Worm (Caenorhabditis elegans) whole organism, young adult: ENCODE data around the gene B0001.8.

ENCODE experiments used
- F37B4.10 ChIP-seq: fragments of 200-800 bp; sonication (Bioruptor generic); IDR thresholded peaks from 2 replicates; pipeline ENCODE4 v1.3.6; 2022; ENCODE audit warnings: missing genetic modification characterization, missing compliant biosample characterization
- F57A8.1 ChIP-seq: fragments of 200-800 bp; sonication (Bioruptor generic); optimal IDR thresholded peaks from 2 replicates; lab custom pipeline; 2018; ENCODE audit warnings: mild to moderate bottlenecking, missing genetic modification characterization, moderate library complexity, missing compliant biosample characterization
- ama-1 ChIP-seq, 3 experiments: fragments of 150-350 bp in 1 of 3; sonication (generic microtip) in 2 of 3; optimal IDR thresholded peaks; 2 replicates each; lab custom pipeline; 2014 to 2018; ENCODE audit warnings: missing biosample characterization in 2 of 3, missing genetic modification characterization in 2 of 3, missing genetic modification reagents in 2 of 3
- ceh-40 ChIP-seq: fragments of 200-800 bp; sonication (Bioruptor generic); IDR thresholded peaks from 2 replicates; pipeline ENCODE4 v1.3.6; 2022; ENCODE audit warnings: missing genetic modification characterization, missing compliant biosample characterization
- die-1 ChIP-seq: sonication (generic microtip); optimal IDR thresholded peaks from 2 replicates; lab custom pipeline; 2016; ENCODE audit warnings: missing genotype, mild to moderate bottlenecking, missing genetic modification characterization, missing compliant biosample characterization
- dpl-1 ChIP-seq: fragments of 150-350 bp; optimal IDR thresholded peaks from 2 replicates; lab custom pipeline; 2014; ENCODE audit warnings: missing biosample characterization, missing genetic modification reagents, missing genetic modification characterization
- egl-18 ChIP-seq: fragments of 200-800 bp; sonication (Bioruptor generic); IDR thresholded peaks from 2 replicates; pipeline ENCODE4 v1.3.6; 2022; ENCODE audit warnings: missing genetic modification reagents, missing genetic modification characterization, missing compliant biosample characterization
- lin-26 ChIP-seq: fragments of 200-800 bp; sonication (Bioruptor generic); IDR thresholded peaks from 2 replicates; pipeline ENCODE4 v1.3.6; 2022; ENCODE audit warnings: missing genetic modification reagents, missing genetic modification characterization, missing compliant biosample characterization
- nfya-2 ChIP-seq: fragments of 200-800 bp; sonication (Bioruptor generic); IDR thresholded peaks from 2 replicates; pipeline ENCODE4 v1.3.6; 2022; ENCODE audit warnings: missing genetic modification reagents, missing genetic modification characterization, missing compliant biosample characterization
- nhr-27 ChIP-seq: fragments of 200-800 bp; sonication (Bioruptor generic); optimal IDR thresholded peaks from 2 replicates; lab custom pipeline; 2018; ENCODE audit warnings: mild to moderate bottlenecking, missing genetic modification characterization, moderate library complexity, missing compliant biosample characterization
- ztf-3 ChIP-seq: fragments of 200-800 bp; sonication (Bioruptor generic); optimal IDR thresholded peaks from 2 replicates; lab custom pipeline; 2018; ENCODE audit warnings: mild to moderate bottlenecking, missing genetic modification characterization, missing compliant biosample characterization

ce11 chrIV:12093819-12094218 lies 47.0 kb downstream of the B0001.8 start, which contains the start of gene F11A10.5:
- no peak for TF ChIP-seq lin-26 (GFP tag; lab: Robert Waterston, UW)
- TF ChIP-seq ceh-40, result no peak
- TF ChIP-seq ama-1 (optimal IDR thresholded peaks at IDR 0.05; lab: Kevin White, UChicago), result no peak
- TF ChIP-seq ama-1 (GFP tag; optimal IDR thresholded peaks at IDR 0.05; lab: Kevin White, UChicago), result no peak
- no peak for TF ChIP-seq ztf-3 (GFP tag; lab: Kevin White, UChicago)
- no peak for TF ChIP-seq die-1 (tag; lab: Kevin White, UChicago)
- TF ChIP-seq nfya-2, result no peak
- TF ChIP-seq egl-18 (GFP tag; lab: Robert Waterston, UW), result no peak
- TF ChIP-seq dpl-1 (GFP tag; lab: Kevin White, UChicago), result no peak
- TF ChIP-seq nhr-27, result no peak
- no peak for TF ChIP-seq F57A8.1
- no peak for TF ChIP-seq F37B4.10
